Fruit fly (Drosophila melanogaster) whole organism, embryonic: ENCODE results near the gene Acph-1.

ENCODE experiments used
- Adf1 ChIP-seq: fragments of 200-800 bp; sonication (Bioruptor generic); IDR thresholded peaks from 2 replicates; pipeline ENCODE4 v1.3.6; 2022; ENCODE audit warnings: missing biosample characterization, missing genetic modification characterization
- CG1024 ChIP-seq: fragments of 200-800 bp; sonication (Bioruptor generic); IDR thresholded peaks from 2 replicates; pipeline ENCODE4 v1.3.6; 2022; ENCODE audit warnings: missing biosample characterization, missing genetic modification characterization
- CG10321 ChIP-seq: fragments of 200-800 bp; sonication (Bioruptor generic); IDR thresholded peaks from 2 replicates; pipeline ENCODE4 v1.3.6; 2022; ENCODE audit warnings: missing biosample characterization, missing genetic modification characterization
- CG17359 ChIP-seq: fragments of 200-800 bp; sonication (Bioruptor generic); optimal IDR thresholded peaks from 3 replicates; lab custom pipeline; 2018; ENCODE audit warnings: missing biosample characterization, mild to moderate bottlenecking, missing genetic modification characterization, moderate library complexity
- CG2129 ChIP-seq: fragments of 200-800 bp; sonication (Bioruptor generic); IDR thresholded peaks from 2 replicates; pipeline ENCODE4 v1.3.6; 2022; ENCODE audit warnings: missing biosample characterization, missing genetic modification characterization; ENCODE audit not compliant: partially characterized antibody
- CG30020 ChIP-seq: fragments of 200-800 bp; optimal IDR thresholded peaks from 2 replicates; lab custom pipeline; 2019; ENCODE audit warnings: missing biosample characterization, mild to moderate bottlenecking, missing genetic modification characterization, moderate library complexity
- CG31224 ChIP-seq: fragments of 200-800 bp; sonication (Bioruptor generic); IDR thresholded peaks from 2 replicates; pipeline ENCODE4 v1.3.6; 2022; ENCODE audit warnings: missing biosample characterization, missing genetic modification characterization
- CG3726 ChIP-seq: fragments of 200-800 bp; sonication (Bioruptor generic); IDR thresholded peaks from 3 replicates; pipeline ENCODE4, ENCODE4 v1.3.6; 2022; ENCODE audit warnings: missing biosample characterization, missing genetic modification characterization
- CG3838 ChIP-seq: fragments of 200-800 bp; sonication (Bioruptor generic); optimal IDR thresholded peaks from 3 replicates; lab custom pipeline; 2016; ENCODE audit warnings: missing biosample characterization, missing genetic modification characterization
- CG3847 ChIP-seq: fragments of 200-800 bp; sonication (Bioruptor generic); IDR thresholded peaks from 2 replicates; pipeline ENCODE4 v1.3.6; 2022; ENCODE audit warnings: missing biosample characterization, missing genetic modification characterization
- CG4282 ChIP-seq: fragments of 200-800 bp; sonication (Bioruptor generic); optimal IDR thresholded peaks from 2 replicates; lab custom pipeline; 2016; ENCODE audit warnings: missing biosample characterization, missing genetic modification characterization
- CG8290 ChIP-seq, 3 experiments: fragments of 200-800 bp; sonication (Bioruptor generic); optimal IDR thresholded peaks; 2 replicates each; lab custom pipeline; 2016 to 2019; ENCODE audit warnings: missing biosample characterization in 3 of 3, missing genetic modification characterization in 3 of 3, mild to moderate bottlenecking in 2 of 3, moderate library complexity in 1 of 3
- CG9727 ChIP-seq: fragments of 200-800 bp; sonication (Bioruptor generic); optimal IDR thresholded peaks from 3 replicates; lab custom pipeline; 2017; ENCODE audit warnings: missing biosample characterization, mild to moderate bottlenecking, missing genetic modification characterization
- CTCF ChIP-seq: fragments of 200-800 bp; sonication (Bioruptor generic); optimal IDR thresholded peaks from 2 replicates; lab custom pipeline; 2017; ENCODE audit warnings: missing biosample characterization, mild to moderate bottlenecking, missing genetic modification characterization, moderate library complexity
- Doc3 ChIP-seq: fragments of 200-800 bp; sonication (Bioruptor generic); IDR thresholded peaks from 3 replicates; pipeline ENCODE4 v1.3.6; 2022; ENCODE audit warnings: missing biosample characterization, missing genetic modification characterization; ENCODE audit not compliant: partially characterized antibody
- Fer2 ChIP-seq: fragments of 200-800 bp; sonication (Bioruptor generic); optimal IDR thresholded peaks from 2 replicates; lab custom pipeline; 2018; ENCODE audit warnings: missing biosample characterization, mild to moderate bottlenecking, missing genetic modification characterization, moderate library complexity
- Gug ChIP-seq: fragments of 200-800 bp; sonication (Bioruptor generic); IDR thresholded peaks from 4 replicates; pipeline ENCODE4 v1.3.6; 2022; ENCODE audit warnings: missing biosample characterization, missing genetic modification characterization
- Lpt ChIP-seq: fragments of >200 bp; optimal IDR thresholded peaks from 2 replicates; lab custom pipeline; 2018; ENCODE audit warnings: missing biosample characterization, missing genetic modification characterization
- Optix ChIP-seq: fragments of 200-800 bp; sonication (Bioruptor generic); IDR thresholded peaks from 3 replicates; pipeline ENCODE4 v1.3.6; 2022; ENCODE audit warnings: missing biosample characterization, missing genetic modification characterization
- Ptx1 ChIP-seq: fragments of 200-800 bp; sonication (Bioruptor generic); IDR thresholded peaks from 2 replicates; pipeline ENCODE4 v1.3.6; 2022; ENCODE audit warnings: missing biosample characterization, missing genetic modification characterization
- Sox102F ChIP-seq: fragments of 200-800 bp; sonication (Bioruptor generic); optimal IDR thresholded peaks from 2 replicates; lab custom pipeline; 2018; ENCODE audit warnings: missing biosample characterization, mild to moderate bottlenecking, missing genetic modification characterization, moderate library complexity
- Spps ChIP-seq: fragments of 200-800 bp; sonication (Bioruptor generic); optimal IDR thresholded peaks from 2 replicates; lab custom pipeline; 2018; ENCODE audit warnings: missing biosample characterization, mild to moderate bottlenecking, missing genetic modification characterization
- ab ChIP-seq: fragments of 200-800 bp; sonication (Bioruptor generic); optimal IDR thresholded peaks from 2 replicates; lab custom pipeline; 2016; ENCODE audit warnings: missing biosample characterization, missing genetic modification characterization
- ap ChIP-seq: fragments of 200-800 bp; sonication (Bioruptor generic); IDR thresholded peaks from 2 replicates; pipeline ENCODE4 v1.3.6; 2022; ENCODE audit warnings: missing biosample characterization, missing genetic modification characterization
- br ChIP-seq: fragments of >200 bp; optimal IDR thresholded peaks from 2 replicates; lab custom pipeline; 2017
- chif ChIP-seq, 2 experiments: fragments of 200-800 bp; sonication (Bioruptor generic); optimal IDR thresholded peaks; 3 replicates each; lab custom pipeline; 2016; ENCODE audit warnings: missing biosample characterization in 2 of 2, missing genetic modification characterization in 2 of 2
- ci ChIP-seq: fragments of 200-800 bp; sonication (Bioruptor generic); IDR thresholded peaks from 3 replicates; pipeline ENCODE4 v1.3.6; 2022; ENCODE audit warnings: missing biosample characterization, missing genetic modification characterization
- dati ChIP-seq: fragments of 200-800 bp; sonication (Bioruptor generic); IDR thresholded peaks from 2 replicates; pipeline ENCODE4 v1.3.6; 2022; ENCODE audit warnings: missing biosample characterization, missing genetic modification characterization
- en ChIP-seq: fragments of 200-800 bp; sonication (Bioruptor generic); optimal IDR thresholded peaks from 2 replicates; lab custom pipeline; 2016; ENCODE audit warnings: missing biosample characterization, missing genetic modification characterization
- ewg ChIP-seq: fragments of 200-800 bp; sonication (Bioruptor generic); optimal IDR thresholded peaks from 3 replicates; lab custom pipeline; 2017; ENCODE audit warnings: mild to moderate bottlenecking, missing biosample characterization, missing genetic modification reagents, missing genetic modification characterization
- hb ChIP-seq: fragments of 200-800 bp; sonication (Bioruptor generic); IDR thresholded peaks from 3 replicates; pipeline ENCODE4 v1.3.6; 2022; ENCODE audit warnings: missing biosample characterization, missing genetic modification characterization; ENCODE audit not compliant: partially characterized antibody
- hth ChIP-seq: fragments of >200 bp; optimal IDR thresholded peaks from 2 replicates; lab custom pipeline; 2017; ENCODE audit warnings: inconsistent platforms
- jing ChIP-seq: fragments of 200-800 bp; sonication (Bioruptor generic); optimal IDR thresholded peaks from 2 replicates; lab custom pipeline; 2018; ENCODE audit warnings: missing biosample characterization, mild to moderate bottlenecking, missing genetic modification characterization
- klu ChIP-seq: fragments of 200-800 bp; sonication (Bioruptor generic); IDR thresholded peaks from 2 replicates; pipeline ENCODE4 v1.3.6; 2022; ENCODE audit warnings: missing biosample characterization, missing genetic modification characterization
- lbe ChIP-seq: fragments of 200-800 bp; sonication (Bioruptor generic); optimal IDR thresholded peaks from 2 replicates; lab custom pipeline; 2016; ENCODE audit warnings: missing biosample characterization, mild to moderate bottlenecking, missing genetic modification characterization
- lilli ChIP-seq: fragments of 200-800 bp; sonication (Bioruptor generic); optimal IDR thresholded peaks from 3 replicates; lab custom pipeline; 2016; ENCODE audit warnings: missing biosample characterization, missing genetic modification characterization
- luna ChIP-seq: fragments of 200-800 bp; sonication (Bioruptor generic); optimal IDR thresholded peaks from 2 replicates; lab custom pipeline; 2016; ENCODE audit warnings: missing biosample characterization, missing genetic modification characterization
- scrt ChIP-seq: fragments of 200-800 bp; sonication (Bioruptor generic); optimal IDR thresholded peaks from 2 replicates; lab custom pipeline; 2018; ENCODE audit warnings: missing biosample characterization, mild to moderate bottlenecking, missing genetic modification characterization, moderate library complexity
- vvl ChIP-seq: fragments of 200-800 bp; sonication (Bioruptor generic); IDR thresholded peaks from 2 replicates; pipeline ENCODE4 v1.3.6; 2022; ENCODE audit warnings: missing biosample characterization, missing genetic modification characterization
- zfh1 ChIP-seq: fragments of 200-800 bp; sonication (Bioruptor generic); IDR thresholded peaks from 3 replicates; pipeline ENCODE4 v1.3.6; 2022; ENCODE audit warnings: missing biosample characterization, missing genetic modification characterization

Acph-1 gene

dm6 chr3R:30039494-30039893, 46.3 kb upstream of the Acph-1 start, which contains the start of the genes janA, Sry-alpha and Sry-beta (continued):
- TF ChIP-seq vvl, result peak; percentile 42; the same call in 1 of the 2 replicates
- no peak for TF ChIP-seq CG8290 (GFP tag; optimal IDR thresholded peaks at IDR 0.05; lab: Kevin White, UChicago)
- TF ChIP-seq CG8290 (tag; optimal IDR thresholded peaks at IDR 0.05; lab: Kevin White, UChicago), result no peak
- TF ChIP-seq CG3847 (GFP tag; lab: Robert Waterston, UW), result peak; percentile 52
- no peak for TF ChIP-seq CG3726 (GFP tag; lab: Robert Waterston, UW)
- no peak for TF ChIP-seq klu (GFP tag; lab: Robert Waterston, UW)
- TF ChIP-seq zfh1 (GFP tag; lab: Robert Waterston, UW), result no peak
- TF ChIP-seq hth, result no peak
- TF ChIP-seq Ptx1, result no peak
- TF ChIP-seq Fer2, result no peak
- TF ChIP-seq chif (GFP tag; optimal IDR thresholded peaks at IDR 0.05; lab: Kevin White, UChicago), result no peak
- TF ChIP-seq CG10321 (GFP tag; lab: Robert Waterston, UW), result no peak
- no peak for TF ChIP-seq CG31224 (GFP tag; lab: Robert Waterston, UW)
- peak; percentile 51 for TF ChIP-seq Adf1 (GFP tag; lab: Robert Waterston, UW)
- no peak for TF ChIP-seq en (GFP tag; lab: Kevin White, UChicago)
- TF ChIP-seq CG9727, result no peak
- peak; percentile 99 for TF ChIP-seq hb (GFP tag; lab: Robert Waterston, UW)
- no peak for TF ChIP-seq CG1024 (GFP tag; lab: Robert Waterston, UW)
- TF ChIP-seq lilli (GFP tag; lab: Kevin White, UChicago), result peak; percentile 56
- TF ChIP-seq CG30020 (tag; lab: Kevin White, UChicago), result peak; percentile 67
- peak; percentile 51; the same call in 1 of the 4 replicates for TF ChIP-seq Gug (GFP tag; lab: Robert Waterston, UW)
- TF ChIP-seq br (lab: Kevin White, UChicago), result no peak
- TF ChIP-seq Optix, result no peak
- peak; percentile 35 for TF ChIP-seq CTCF (GFP tag; lab: Kevin White, UChicago)
- no peak for TF ChIP-seq Sox102F (GFP tag; lab: Kevin White, UChicago)
- no peak for TF ChIP-seq dati (GFP tag; lab: Robert Waterston, UW)
- no peak for TF ChIP-seq CG17359 (tag; lab: Kevin White, UChicago)
- no peak for TF ChIP-seq Lpt (GFP tag; lab: Kevin White, UChicago)
- peak; percentile 100 for TF ChIP-seq CG2129 (GFP tag; lab: Robert Waterston, UW)

DNA sequence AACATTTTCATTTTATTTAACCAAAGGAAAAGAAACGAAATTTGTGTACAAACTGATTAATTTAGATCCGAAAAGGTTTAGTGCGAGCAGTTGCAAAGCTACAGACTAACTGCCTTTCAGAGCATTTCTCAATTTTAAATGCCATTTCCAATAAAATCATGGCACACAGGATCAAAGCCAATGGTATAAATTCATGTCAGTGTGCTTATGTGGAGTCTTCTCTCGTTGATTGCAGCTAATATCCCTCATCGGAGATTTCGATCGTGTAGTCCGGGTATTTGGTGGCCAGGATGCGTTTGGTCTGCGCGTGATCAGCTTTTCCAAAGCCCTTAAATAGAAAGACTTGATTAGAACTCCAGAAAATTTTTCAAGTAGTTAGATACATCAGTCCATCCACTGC, 45.4 kb upstream of the Acph-1 start, which contains the start of gene janB:
janB (minus strand) TSS at position 101 of the 400 bp plus-strand sequence.
- TF ChIP-seq ap (GFP tag; lab: Robert Waterston, UW) (no peak), CG4282 (GFP tag; lab: Kevin White, UChicago) (no peak), ci (no peak), lbe (GFP tag; lab: Kevin White, UChicago) (no peak), ab (no peak), luna (GFP tag; lab: Kevin White, UChicago) (no peak), CG3838 (GFP tag; lab: Kevin White, UChicago) (no peak), scrt (GFP tag; lab: Kevin White, UChicago) (no peak), ewg (no peak)

dm6 chr3R:30037630-30038029, 44.4 kb upstream of the Acph-1 start, which contains the start of gene ocn:
Gene ocn (minus strand): TSS chr3R:30037730.
- TF ChIP-seq jing (GFP tag; lab: Kevin White, UChicago), result no peak
- TF ChIP-seq Doc3 (GFP tag; lab: Robert Waterston, UW), result 0 out of 3 replicates have a peak, but pooled peaks have one; percentile 6
- TF ChIP-seq Spps (tag; lab: Kevin White, UChicago), result no peak
